Fruit fly (Drosophila melanogaster) whole organism, embryonic: Measurements from ENCODE around the gene ND-49.

ENCODE experiments used
- scrt ChIP-seq: fragments of 200-800 bp; sonication (Bioruptor generic); optimal IDR thresholded peaks from 2 replicates; lab custom pipeline; 2018; ENCODE audit warnings: missing biosample characterization, mild to moderate bottlenecking, missing genetic modification characterization, moderate library complexity
- stwl ChIP-seq: fragments of 200-800 bp; sonication (Bioruptor generic); optimal IDR thresholded peaks from 3 replicates; lab custom pipeline; 2018; ENCODE audit warnings: missing biosample characterization, mild to moderate bottlenecking, missing genetic modification characterization, moderate library complexity

DNA sequence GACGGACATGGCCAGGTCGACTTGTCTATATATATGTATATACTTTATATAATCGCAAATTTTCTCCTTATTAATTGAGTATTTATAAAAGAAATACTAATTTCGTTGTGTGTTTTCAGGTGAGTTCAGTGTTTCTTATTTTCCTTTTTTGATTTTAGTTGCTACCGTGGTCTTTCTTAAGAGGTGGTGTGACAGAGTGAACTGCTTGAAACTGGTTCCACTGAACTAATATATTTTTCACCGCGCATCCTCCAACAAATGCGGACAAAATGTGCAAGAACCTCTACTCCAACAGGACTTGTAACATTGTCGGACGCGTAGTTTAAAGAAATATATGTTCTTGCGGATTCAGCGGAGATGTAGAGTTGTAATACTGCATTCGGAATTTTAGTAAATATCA lies 11.5 kb upstream of the ND-49 start, which contains the start of gene CG1909:
- no peak for TF ChIP-seq stwl
- TF ChIP-seq scrt (GFP tag; lab: Kevin White, UChicago) = no peak
